Fruit fly (Drosophila melanogaster) whole organism, pupa: ENCODE results near the gene CG31560.

ENCODE experiments used
- CG10348 ChIP-seq: fragments of 200-800 bp; sonication (Bioruptor generic); IDR thresholded peaks from 2 replicates; pipeline ENCODE4 v1.3.6; 2022; ENCODE audit warnings: missing biosample characterization, missing genetic modification characterization
- CG15710 ChIP-seq: fragments of 200-800 bp; sonication (Bioruptor generic); optimal IDR thresholded peaks from 2 replicates; lab custom pipeline; 2018; ENCODE audit warnings: missing biosample characterization, mild to moderate bottlenecking, missing genetic modification characterization, moderate library complexity
- CG4496 ChIP-seq: fragments of 200-800 bp; sonication (Bioruptor generic); IDR thresholded peaks from 3 replicates; pipeline ENCODE4 v1.3.6; 2022; ENCODE audit warnings: missing biosample characterization, missing genetic modification characterization
- CG8159 ChIP-seq: fragments of 200-800 bp; sonication (Bioruptor generic); optimal IDR thresholded peaks from 3 replicates; lab custom pipeline; 2018; ENCODE audit warnings: missing biosample characterization, mild to moderate bottlenecking, missing genetic modification characterization, moderate library complexity
- CG8301 ChIP-seq: fragments of 200-800 bp; sonication (Bioruptor generic); optimal IDR thresholded peaks from 2 replicates; lab custom pipeline; 2018; ENCODE audit warnings: missing biosample characterization, mild to moderate bottlenecking, missing genetic modification characterization
- CG9948 ChIP-seq: fragments of 200-800 bp; sonication (Bioruptor generic); optimal IDR thresholded peaks from 2 replicates; lab custom pipeline; 2018; ENCODE audit warnings: missing biosample characterization, mild to moderate bottlenecking, missing genetic modification characterization, moderate library complexity
- D1 ChIP-seq: fragments of 200-800 bp; sonication (Bioruptor generic); optimal IDR thresholded peaks from 2 replicates; lab custom pipeline; 2018; ENCODE audit warnings: missing biosample characterization, mild to moderate bottlenecking, missing genetic modification characterization, moderate library complexity
- EcR ChIP-seq: fragments of 200-800 bp; sonication (Bioruptor generic); optimal IDR thresholded peaks from 3 replicates; lab custom pipeline; 2019; ENCODE audit warnings: missing biosample characterization, missing genetic modification characterization, mild to moderate bottlenecking, moderate library complexity, missing genetic modification reagents
- Pif1A ChIP-seq: fragments of 200-800 bp; sonication (Bioruptor generic); optimal IDR thresholded peaks from 3 replicates; lab custom pipeline; 2016; ENCODE audit warnings: missing biosample characterization, missing genetic modification characterization
- Pif1B ChIP-seq: fragments of 200-800 bp; sonication (Bioruptor generic); optimal IDR thresholded peaks from 3 replicates; lab custom pipeline; 2016; ENCODE audit warnings: missing biosample characterization, missing genetic modification characterization
- Snoo ChIP-seq: fragments of 200-800 bp; sonication (Bioruptor generic); optimal IDR thresholded peaks from 3 replicates; lab custom pipeline; 2017; ENCODE audit warnings: missing biosample characterization, mild to moderate bottlenecking, missing genetic modification characterization, inconsistent platforms
- fd96Ca ChIP-seq: fragments of 200-800 bp; sonication (Bioruptor generic); IDR thresholded peaks from 3 replicates; pipeline ENCODE4 v1.3.6; 2022; ENCODE audit warnings: missing biosample characterization, missing genetic modification characterization

dm6 chr3R:6351696-6352378 is 42.1 kb downstream of the CG31560 start:
- peak; percentile 26 for TF ChIP-seq CG15710 (tag; lab: Kevin White, UChicago)
- no peak for TF ChIP-seq CG10348 (GFP tag; lab: Robert Waterston, UW)
- TF ChIP-seq Snoo (tag; lab: Kevin White, UChicago), result no peak
- peak; percentile 30 for TF ChIP-seq CG9948 (tag; lab: Kevin White, UChicago)
- peak; percentile 27 for TF ChIP-seq Pif1B
- TF ChIP-seq CG8301 (tag; lab: Kevin White, UChicago), result peak; percentile 75
- TF ChIP-seq Pif1A (GFP tag; lab: Kevin White, UChicago), result peak; percentile 59
- TF ChIP-seq EcR (GFP tag; lab: Kevin White, UChicago), result no peak
- 0 out of 3 replicates have a peak, but pooled peaks have one; percentile 5 for TF ChIP-seq CG4496 (GFP tag; lab: Robert Waterston, UW)
- TF ChIP-seq D1, result no peak
- peak; percentile 30 for TF ChIP-seq CG8159 (tag; lab: Kevin White, UChicago)
- peak; percentile 46; the same call in 1 of the 3 replicates for TF ChIP-seq fd96Ca
